Worm (Caenorhabditis elegans) whole organism, L4 larva: ENCODE data around the gene F32H5.3.

Source experiments
- D1046.2 ChIP-seq: fragments of 200-800 bp; sonication (Bioruptor generic); IDR thresholded peaks from 2 replicates; pipeline ENCODE4 v1.3.6; 2022; ENCODE audit warnings: missing genetic modification characterization, missing compliant biosample characterization
- Y105C5A.15 ChIP-seq: fragments of 200-800 bp; sonication (Bioruptor generic); IDR thresholded peaks from 2 replicates; pipeline ENCODE4 v1.3.6; 2022; ENCODE audit warnings: missing genetic modification characterization, missing compliant biosample characterization
- ZK337.2 ChIP-seq: fragments of 200-800 bp; sonication (Bioruptor generic); IDR thresholded peaks from 2 replicates; pipeline ENCODE4 v1.3.6; 2022; ENCODE audit warnings: missing genetic modification reagents, missing genetic modification characterization, missing compliant biosample characterization
- arid-1 ChIP-seq: fragments of 200-800 bp; sonication (Bioruptor generic); conservative IDR thresholded peaks from 2 replicates; pipeline ENCODE4 v1.3.6; 2022; ENCODE audit warnings: missing genetic modification reagents, missing genetic modification characterization, missing compliant biosample characterization
- ceh-44 ChIP-seq: fragments of 200-800 bp; sonication (Bioruptor generic); IDR thresholded peaks from 2 replicates; pipeline ENCODE4 v1.3.6; 2022; ENCODE audit warnings: missing genetic modification reagents, missing genetic modification characterization, missing compliant biosample characterization
- ceh-62 ChIP-seq: sonication (generic microtip); optimal IDR thresholded peaks from 2 replicates; lab custom pipeline; 2017; ENCODE audit warnings: missing biosample characterization, missing genetic modification characterization
- ctbp-1 ChIP-seq: fragments of 200-800 bp; sonication (Bioruptor generic); IDR thresholded peaks from 2 replicates; pipeline ENCODE4 v1.3.6; 2022; ENCODE audit warnings: missing genetic modification reagents, missing genetic modification characterization, missing compliant biosample characterization
- daf-12 ChIP-seq: fragments of 150-350 bp; optimal IDR thresholded peaks from 2 replicates; lab custom pipeline; 2014; ENCODE audit warnings: missing biosample characterization, missing genetic modification reagents, missing genetic modification characterization
- daf-19 ChIP-seq: fragments of 200-800 bp; sonication (Bioruptor generic); conservative IDR thresholded peaks from 2 replicates; pipeline ENCODE4 v1.3.6; 2022; ENCODE audit warnings: missing genetic modification characterization, missing compliant biosample characterization
- dmd-8 ChIP-seq: fragments of 200-800 bp; sonication (Bioruptor generic); IDR thresholded peaks from 2 replicates; pipeline ENCODE4 v1.3.6; 2022; ENCODE audit warnings: missing genetic modification characterization, missing compliant biosample characterization
- egl-43 ChIP-seq: fragments of 200-800 bp; sonication (Bioruptor generic); IDR thresholded peaks from 2 replicates; pipeline ENCODE4 v1.3.6; 2022; ENCODE audit warnings: missing genetic modification reagents, missing genetic modification characterization, missing compliant biosample characterization
- fkh-10 ChIP-seq: fragments of 150-350 bp; optimal IDR thresholded peaks from 2 replicates; lab custom pipeline; 2014; ENCODE audit warnings: missing biosample characterization, missing genetic modification reagents, missing genetic modification characterization
- hif-1 ChIP-seq, 2 experiments: sonication (generic microtip); optimal IDR thresholded peaks; 2 replicates each; lab custom pipeline; 2016 to 2017; ENCODE audit warnings: missing compliant biosample characterization in 2 of 2, missing genetic modification characterization in 2 of 2, missing genetic modification reagents in 2 of 2, missing genotype in 2 of 2, mild to moderate bottlenecking in 1 of 2
- hlh-30 ChIP-seq: sonication (generic microtip); optimal IDR thresholded peaks from 2 replicates; lab custom pipeline; 2017; ENCODE audit warnings: antibody characterized with exemption, mild to moderate bottlenecking, missing genetic modification characterization, missing compliant biosample characterization; ENCODE audit not compliant: insufficient read depth
- hmg-1.1 ChIP-seq: fragments of 200-800 bp; sonication (Bioruptor generic); IDR thresholded peaks from 2 replicates; pipeline ENCODE4 v1.3.6; 2022; ENCODE audit warnings: missing genetic modification reagents, missing genetic modification characterization, missing compliant biosample characterization
- jun-1 ChIP-seq: fragments of 150-350 bp; optimal IDR thresholded peaks from 2 replicates; lab custom pipeline; 2014; ENCODE audit warnings: missing biosample characterization, missing genetic modification reagents, missing genetic modification characterization
- lim-7 ChIP-seq: fragments of 200-800 bp; sonication (Bioruptor generic); IDR thresholded peaks from 2 replicates; pipeline ENCODE4 v1.3.6; 2022; ENCODE audit warnings: missing genetic modification characterization, missing compliant biosample characterization
- lin-1 ChIP-seq: fragments of 200-800 bp; sonication (Bioruptor generic); IDR thresholded peaks from 2 replicates; pipeline ENCODE4 v1.3.6; 2022; ENCODE audit warnings: missing genetic modification reagents, missing genetic modification characterization, missing compliant biosample characterization
- lsy-2 ChIP-seq, 2 experiments: fragments of 150-350 bp in 1 of 2; sonication (generic microtip) in 1 of 2; optimal IDR thresholded peaks; 2 replicates each; lab custom pipeline; 2014 to 2017; ENCODE audit warnings: missing biosample characterization in 2 of 2, missing genetic modification characterization in 2 of 2
- madf-5 ChIP-seq, 2 experiments: fragments of 200-800 bp; sonication (Bioruptor generic); IDR thresholded peaks; 2 replicates each; pipeline ENCODE4 v1.3.6; 2022; ENCODE audit warnings: missing compliant biosample characterization in 2 of 2, missing genetic modification characterization in 2 of 2
- mep-1 ChIP-seq: fragments of 150-350 bp; sonication (generic microtip); optimal IDR thresholded peaks from 3 replicates; lab custom pipeline; 2014; ENCODE audit warnings: missing biosample characterization, missing genetic modification characterization
- mes-2 ChIP-seq: sonication (generic microtip); optimal IDR thresholded peaks from 2 replicates; lab custom pipeline; 2016; ENCODE audit warnings: missing genotype, mild to moderate bottlenecking, missing genetic modification characterization, missing compliant biosample characterization; ENCODE audit not compliant: poor library complexity, severe bottlenecking
- mxl-3 ChIP-seq: fragments of 200-800 bp; sonication (Bioruptor generic); optimal IDR thresholded peaks from 2 replicates; lab custom pipeline; 2018; ENCODE audit warnings: mild to moderate bottlenecking, missing genetic modification characterization, missing compliant biosample characterization
- nhr-10 ChIP-seq: fragments of 150-350 bp; optimal IDR thresholded peaks from 2 replicates; lab custom pipeline; 2014; ENCODE audit warnings: missing biosample characterization, missing genetic modification characterization
- nhr-237 ChIP-seq: sonication (generic microtip); optimal IDR thresholded peaks from 2 replicates; lab custom pipeline; 2017; ENCODE audit warnings: missing biosample characterization, missing genetic modification characterization
- nhr-48 ChIP-seq: sonication (generic microtip); optimal IDR thresholded peaks from 2 replicates; lab custom pipeline; 2016; ENCODE audit warnings: mild to moderate bottlenecking, missing genetic modification characterization, missing compliant biosample characterization
- php-3 ChIP-seq: fragments of 200-800 bp; sonication (Bioruptor generic); IDR thresholded peaks from 2 replicates; pipeline ENCODE4 v1.3.6; 2022; ENCODE audit warnings: missing genetic modification reagents, missing genetic modification characterization, missing compliant biosample characterization
- pqm-1 ChIP-seq: sonication (generic microtip); optimal IDR thresholded peaks from 2 replicates; lab custom pipeline; 2017; ENCODE audit warnings: missing biosample characterization, missing genetic modification characterization
- sdz-12 ChIP-seq: fragments of 200-800 bp; sonication (Bioruptor generic); optimal IDR thresholded peaks from 2 replicates; lab custom pipeline; 2018; ENCODE audit warnings: mild to moderate bottlenecking, missing genetic modification characterization, missing compliant biosample characterization
- set-16 ChIP-seq: fragments of 200-800 bp; sonication (Bioruptor generic); IDR thresholded peaks from 2 replicates; pipeline ENCODE4 v1.3.6; 2022; ENCODE audit warnings: missing genetic modification reagents, missing genetic modification characterization, missing compliant biosample characterization
- snpc-4 ChIP-seq: fragments of 150-350 bp; optimal IDR thresholded peaks from 2 replicates; lab custom pipeline; 2014; ENCODE audit warnings: missing biosample characterization, missing genetic modification characterization
- spr-1 ChIP-seq: sonication (generic microtip); optimal IDR thresholded peaks from 2 replicates; lab custom pipeline; 2016; ENCODE audit warnings: mild to moderate bottlenecking, missing genetic modification characterization, missing compliant biosample characterization
- spr-3 ChIP-seq: fragments of 200-800 bp; sonication (Bioruptor generic); optimal IDR thresholded peaks from 2 replicates; lab custom pipeline; 2018; ENCODE audit warnings: mild to moderate bottlenecking, missing genetic modification characterization, missing compliant biosample characterization
- tag-97 ChIP-seq: fragments of 200-800 bp; sonication (Bioruptor generic); IDR thresholded peaks from 2 replicates; pipeline ENCODE4 v1.3.6; 2022; ENCODE audit warnings: missing genetic modification characterization, missing compliant biosample characterization
- unc-130 ChIP-seq: sonication (generic microtip); optimal IDR thresholded peaks from 2 replicates; lab custom pipeline; 2016; ENCODE audit warnings: missing genetic modification reagents, missing genetic modification characterization, missing compliant biosample characterization
- vab-7 ChIP-seq: fragments of 200-800 bp; sonication (Bioruptor generic); IDR thresholded peaks from 2 replicates; pipeline ENCODE4 v1.3.6; 2022; ENCODE audit warnings: missing genetic modification reagents, missing genetic modification characterization, missing compliant biosample characterization
- zag-1 ChIP-seq: fragments of 150-350 bp; optimal IDR thresholded peaks from 2 replicates; lab custom pipeline; 2014; ENCODE audit warnings: missing biosample characterization, missing genetic modification characterization
- zfp-3 ChIP-seq: fragments of 200-800 bp; sonication (Bioruptor generic); conservative IDR thresholded peaks from 2 replicates; pipeline ENCODE4 v1.3.6; 2022; ENCODE audit warnings: missing genetic modification reagents, missing genetic modification characterization, missing compliant biosample characterization
- zip-11 ChIP-seq: fragments of 200-800 bp; sonication (Bioruptor generic); IDR thresholded peaks from 2 replicates; pipeline ENCODE4 v1.3.6; 2022; ENCODE audit warnings: missing genetic modification characterization, missing compliant biosample characterization
- ztf-11 ChIP-seq: fragments of 150-350 bp; optimal IDR thresholded peaks from 2 replicates; lab custom pipeline; 2014; ENCODE audit warnings: missing biosample characterization, missing genetic modification characterization
- ztf-7 ChIP-seq: fragments of 150-350 bp; optimal IDR thresholded peaks from 2 replicates; lab custom pipeline; 2014; ENCODE audit warnings: missing biosample characterization, missing genetic modification characterization

Gene F32H5.3

DNA sequence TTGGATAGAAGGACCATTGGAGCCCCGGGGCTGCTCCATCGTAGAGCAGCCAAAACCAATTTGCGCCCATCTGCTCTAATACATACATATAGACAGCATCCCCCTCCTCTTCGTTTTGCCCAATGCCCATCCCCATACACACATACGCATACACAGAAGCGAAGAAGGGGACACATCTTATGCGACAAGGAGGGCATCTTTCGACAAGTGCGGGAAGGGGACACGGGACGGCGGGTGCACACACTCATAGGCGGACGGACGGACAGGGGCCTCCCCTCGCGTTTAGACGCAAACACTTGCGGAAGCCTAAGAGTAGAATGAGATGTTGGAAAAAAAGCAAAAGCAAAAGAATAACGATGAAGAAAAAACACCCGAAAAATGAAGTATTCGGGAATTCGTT lies 37.3 kb downstream of the F32H5.3 start (continued):
- no peak for TF ChIP-seq daf-19 (GFP tag; lab: Robert Waterston, UW)
- peak; percentile 28 for TF ChIP-seq hmg-1.1 (GFP tag; lab: Robert Waterston, UW)
- 0 out of 2 replicates have a peak, but pooled peaks have one; percentile 43 for TF ChIP-seq ctbp-1 (GFP tag; lab: Robert Waterston, UW)
- TF ChIP-seq lin-1 (GFP tag; lab: Robert Waterston, UW): no peak
- 0 out of 2 replicates have a peak, but pooled peaks have one; percentile 7 for TF ChIP-seq vab-7 (GFP tag; lab: Robert Waterston, UW)
- no peak for TF ChIP-seq D1046.2 (GFP tag; lab: Robert Waterston, UW)
- TF ChIP-seq nhr-48 (tag; lab: Kevin White, UChicago): no peak
- TF ChIP-seq egl-43: no peak
- TF ChIP-seq fkh-10 (GFP tag; lab: Kevin White, UChicago): no peak
- TF ChIP-seq ceh-62 (tag; lab: Kevin White, UChicago): no peak
- no peak for TF ChIP-seq lim-7 (GFP tag; lab: Robert Waterston, UW)
- no peak for TF ChIP-seq php-3 (GFP tag; lab: Robert Waterston, UW)
- TF ChIP-seq lsy-2 (tag; optimal IDR thresholded peaks at IDR 0.05; lab: Kevin White, UChicago): no peak
- TF ChIP-seq jun-1 (tag; lab: Kevin White, UChicago): no peak
- no peak for TF ChIP-seq ztf-11
- no peak for TF ChIP-seq Y105C5A.15 (GFP tag; lab: Robert Waterston, UW)
- no peak for TF ChIP-seq mxl-3
- TF ChIP-seq nhr-10 (tag; lab: Kevin White, UChicago): no peak
- no peak; the same call in 1 of the 2 replicates for TF ChIP-seq set-16 (GFP tag; lab: Robert Waterston, UW)
- peak; percentile 15 for TF ChIP-seq mes-2 (tag; lab: Kevin White, UChicago)
- TF ChIP-seq zag-1 (tag; lab: Kevin White, UChicago): no peak
- no peak for TF ChIP-seq hlh-30 (tag; lab: Kevin White, UChicago)
- TF ChIP-seq ceh-44 (GFP tag; lab: Robert Waterston, UW): no peak
- no peak for TF ChIP-seq ztf-7
- no peak for TF ChIP-seq spr-3 (GFP tag; lab: Kevin White, UChicago)
- no peak for TF ChIP-seq zip-11
- no peak for TF ChIP-seq nhr-237 (tag; lab: Kevin White, UChicago)
- no peak for TF ChIP-seq hif-1 (tag; optimal IDR thresholded peaks at IDR 0.05; lab: Kevin White, UChicago)
- no peak for TF ChIP-seq mep-1 (tag; lab: Kevin White, UChicago)
- 0 out of 4 replicates have a peak, but pooled peaks of 1 of the 2 experiments have one; percentile 41 for TF ChIP-seq madf-5 (GFP tag; IDR thresholded peaks at IDR 0.05; lab: Robert Waterston, UW)
- TF ChIP-seq zfp-3 (GFP tag; lab: Robert Waterston, UW): no peak
- TF ChIP-seq unc-130 (GFP tag; lab: Kevin White, UChicago): no peak
- TF ChIP-seq, all 104 proteins: peak for 6

DNA sequence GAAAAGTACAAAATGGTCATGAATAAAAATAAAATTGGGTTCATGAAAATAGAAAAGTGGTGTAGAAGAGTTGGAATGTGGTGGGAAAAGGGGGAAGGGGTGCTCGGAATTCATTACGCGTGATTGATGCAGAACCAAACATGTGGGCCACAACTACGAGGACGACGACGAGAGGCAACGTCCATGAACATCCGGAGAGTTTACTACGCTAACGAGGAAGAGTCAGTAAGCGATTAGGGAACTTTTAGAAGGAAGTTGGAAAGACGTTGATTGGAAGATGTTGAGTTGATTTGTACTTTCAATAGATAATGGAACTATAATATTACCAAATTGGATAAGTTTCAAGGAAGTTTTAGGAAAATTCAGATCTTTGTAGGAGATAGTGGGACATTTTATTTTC lies 42.5 kb downstream of the F32H5.3 start:
- TF ChIP-seq arid-1 (GFP tag; lab: Robert Waterston, UW) (no peak), set-16 (GFP tag; lab: Robert Waterston, UW) (no peak), snpc-4 (tag; lab: Kevin White, UChicago) (no peak), dmd-8 (GFP tag; lab: Robert Waterston, UW) (no peak), tag-97 (no peak), ZK337.2 (GFP tag; lab: Robert Waterston, UW) (no peak), pqm-1 (tag; lab: Kevin White, UChicago) (no peak), ctbp-1 (GFP tag; lab: Robert Waterston, UW) (no peak), daf-12 (tag; lab: Kevin White, UChicago) (no peak), spr-1 (tag; lab: Kevin White, UChicago) (no peak), Y105C5A.15 (GFP tag; lab: Robert Waterston, UW) (no peak), sdz-12 (no peak), unc-130 (GFP tag; lab: Kevin White, UChicago) (no peak)
